Fruit fly (Drosophila melanogaster) whole organism, prepupa: Measurements from ENCODE around the gene CG7366.

Experiments
- CG10669 ChIP-seq: fragments of 200-800 bp; sonication (Bioruptor generic); optimal IDR thresholded peaks from 3 replicates; lab custom pipeline; 2018; ENCODE audit warnings: missing biosample characterization, mild to moderate bottlenecking, missing genetic modification characterization, moderate library complexity
- CG11294 ChIP-seq: fragments of 200-800 bp; sonication (Bioruptor generic); IDR thresholded peaks from 2 replicates; pipeline ENCODE4 v1.3.6; 2022; ENCODE audit warnings: missing biosample characterization, missing genetic modification characterization
- CG11762 ChIP-seq: fragments of 200-800 bp; sonication (Bioruptor generic); optimal IDR thresholded peaks from 3 replicates; lab custom pipeline; 2016; ENCODE audit warnings: missing biosample characterization, missing genetic modification characterization; ENCODE audit not compliant: insufficient read depth
- CG15336 ChIP-seq: fragments of 200-800 bp; sonication (Bioruptor generic); IDR thresholded peaks from 2 replicates; pipeline ENCODE4 v1.3.6; 2022; ENCODE audit warnings: missing biosample characterization, missing genetic modification characterization
- CG16779 ChIP-seq: fragments of 200-800 bp; sonication (Bioruptor generic); optimal IDR thresholded peaks from 3 replicates; lab custom pipeline; 2017; ENCODE audit warnings: missing biosample characterization, mild to moderate bottlenecking, missing genetic modification characterization
- CG3032 ChIP-seq: fragments of 200-800 bp; optimal IDR thresholded peaks from 2 replicates; lab custom pipeline; 2019; ENCODE audit warnings: missing biosample characterization, mild to moderate bottlenecking, missing genetic modification characterization, moderate library complexity
- CG31627 ChIP-seq: fragments of 200-800 bp; sonication (Bioruptor generic); optimal IDR thresholded peaks from 3 replicates; lab custom pipeline; 2016; ENCODE audit warnings: missing biosample characterization, missing genetic modification characterization
- CG34406 ChIP-seq: fragments of 200-800 bp; sonication (Bioruptor generic); optimal IDR thresholded peaks from 3 replicates; lab custom pipeline; 2016; ENCODE audit warnings: missing biosample characterization, missing genetic modification characterization
- CG3919 ChIP-seq: fragments of 200-800 bp; sonication (Bioruptor generic); optimal IDR thresholded peaks from 3 replicates; lab custom pipeline; 2016; ENCODE audit warnings: missing biosample characterization, missing genetic modification characterization
- CG4318 ChIP-seq: fragments of 200-800 bp; sonication (Bioruptor generic); optimal IDR thresholded peaks from 3 replicates; lab custom pipeline; 2017; ENCODE audit warnings: missing biosample characterization, mild to moderate bottlenecking, missing genetic modification characterization
- CG6163 ChIP-seq: fragments of 200-800 bp; sonication (Bioruptor generic); IDR thresholded peaks from 3 replicates; pipeline ENCODE4 v1.3.6; 2022; ENCODE audit warnings: missing biosample characterization, missing genetic modification characterization
- CG6808 ChIP-seq: fragments of 200-800 bp; sonication (Bioruptor generic); optimal IDR thresholded peaks from 3 replicates; lab custom pipeline; 2017; ENCODE audit warnings: missing biosample characterization, missing genetic modification characterization, mild to moderate bottlenecking, moderate library complexity, missing genetic modification reagents
- CG8632 ChIP-seq: fragments of 200-800 bp; sonication (Bioruptor generic); optimal IDR thresholded peaks from 3 replicates; lab custom pipeline; 2016; ENCODE audit warnings: missing biosample characterization, missing genetic modification characterization
- Eip75B ChIP-seq: fragments of 200-800 bp; sonication (Bioruptor generic); optimal IDR thresholded peaks from 3 replicates; lab custom pipeline; 2016; ENCODE audit warnings: missing biosample characterization, missing genetic modification characterization
- Eip78C ChIP-seq: fragments of 200-800 bp; sonication (Bioruptor generic); peaks from one replicate; lab custom pipeline; 2016; ENCODE audit warnings: missing biosample characterization, missing genetic modification characterization
- Eip93F ChIP-seq: fragments of 200-800 bp; sonication (Bioruptor generic); optimal IDR thresholded peaks from 2 replicates; lab custom pipeline; 2016; ENCODE audit warnings: missing biosample characterization, mild to moderate bottlenecking, missing genetic modification characterization
- Ets21C ChIP-seq: fragments of 200-800 bp; sonication (Bioruptor generic); optimal IDR thresholded peaks from 3 replicates; lab custom pipeline; 2016; ENCODE audit warnings: missing biosample characterization, missing genetic modification characterization
- Hr38 ChIP-seq: sonication (Bioruptor generic); optimal IDR thresholded peaks from 2 replicates; lab custom pipeline; 2016; ENCODE audit warnings: missing biosample characterization, missing genetic modification characterization
- Lpt ChIP-seq: fragments of 200-800 bp; sonication (Bioruptor generic); optimal IDR thresholded peaks from 3 replicates; lab custom pipeline; 2016; ENCODE audit warnings: missing biosample characterization, missing genetic modification characterization
- Met ChIP-seq: fragments of 200-800 bp; sonication (Bioruptor generic); optimal IDR thresholded peaks from 3 replicates; lab custom pipeline; 2016; ENCODE audit warnings: missing biosample characterization, missing genetic modification characterization
- Sox14 ChIP-seq: fragments of 200-800 bp; sonication (Bioruptor generic); optimal IDR thresholded peaks from 3 replicates; lab custom pipeline; 2016; ENCODE audit warnings: missing biosample characterization, missing genetic modification characterization
- Sox15 ChIP-seq: fragments of 200-800 bp; sonication (Bioruptor generic); optimal IDR thresholded peaks from 3 replicates; lab custom pipeline; 2016; ENCODE audit warnings: missing biosample characterization, missing genetic modification characterization
- acj6 ChIP-seq: fragments of 200-800 bp; sonication (Bioruptor generic); optimal IDR thresholded peaks from 3 replicates; lab custom pipeline; 2016; ENCODE audit warnings: missing biosample characterization, missing genetic modification characterization
- dac ChIP-seq: fragments of 200-800 bp; sonication (Bioruptor generic); optimal IDR thresholded peaks from 2 replicates; lab custom pipeline; 2017; ENCODE audit warnings: missing biosample characterization, mild to moderate bottlenecking, missing genetic modification characterization
- dsx ChIP-seq: fragments of 200-800 bp; optimal IDR thresholded peaks from 3 replicates; lab custom pipeline; 2019; ENCODE audit warnings: missing biosample characterization, mild to moderate bottlenecking, missing genetic modification characterization, moderate library complexity; ENCODE audit not compliant: poor library complexity, severe bottlenecking
- fkh ChIP-seq: fragments of 200-800 bp; sonication (Bioruptor generic); optimal IDR thresholded peaks from 3 replicates; lab custom pipeline; 2017; ENCODE audit warnings: missing biosample characterization, mild to moderate bottlenecking, missing genetic modification characterization, moderate library complexity
- net ChIP-seq: fragments of 200-800 bp; sonication (Bioruptor generic); optimal IDR thresholded peaks from 3 replicates; lab custom pipeline; 2016; ENCODE audit warnings: missing biosample characterization, missing genetic modification characterization
- pdm3 ChIP-seq: fragments of 200-800 bp; sonication (Bioruptor generic); optimal IDR thresholded peaks from 3 replicates; lab custom pipeline; 2016; ENCODE audit warnings: missing biosample characterization, missing genetic modification characterization
- spab ChIP-seq: fragments of 200-800 bp; sonication (Bioruptor generic); optimal IDR thresholded peaks from 2 replicates; lab custom pipeline; 2017; ENCODE audit warnings: missing biosample characterization, mild to moderate bottlenecking, missing genetic modification characterization, missing genetic modification reagents
- ss ChIP-seq, 2 experiments: fragments of 200-800 bp; sonication (Bioruptor generic); optimal IDR thresholded peaks; 2 replicates in 1 of 2; 3 replicates in 1 of 2; lab custom pipeline; 2017 to 2018; ENCODE audit warnings: mild to moderate bottlenecking in 2 of 2, missing biosample characterization in 2 of 2, missing genetic modification characterization in 2 of 2, moderate library complexity in 1 of 2
- topi ChIP-seq: fragments of 200-800 bp; sonication (Bioruptor generic); optimal IDR thresholded peaks from 3 replicates; lab custom pipeline; 2016; ENCODE audit warnings: missing biosample characterization, missing genetic modification characterization
- vri ChIP-seq: fragments of 200-800 bp; sonication (Bioruptor generic); optimal IDR thresholded peaks from 3 replicates; lab custom pipeline; 2016; ENCODE audit warnings: missing biosample characterization, mild to moderate bottlenecking, missing genetic modification characterization

CG7366 gene

dm6 chr3L:8151727-8152199 lies 50.5 kb downstream of the CG7366 start, which contains the start of gene CG13676 (continued):
- TF ChIP-seq Lpt (GFP tag; lab: Kevin White, UChicago) = no peak
- TF ChIP-seq CG31627 (GFP tag; lab: Kevin White, UChicago) = no peak
- no peak for TF ChIP-seq pdm3
- no peak for TF ChIP-seq Eip93F
- TF ChIP-seq Eip78C (GFP tag; lab: Kevin White, UChicago) = peak; percentile 50
- TF ChIP-seq CG3919 (GFP tag; lab: Kevin White, UChicago) = peak; percentile 28
- TF ChIP-seq CG15336 (GFP tag; lab: Robert Waterston, UW) = peak; percentile 31; the same call in 1 of the 2 replicates
- TF ChIP-seq fkh (GFP tag; lab: Kevin White, UChicago) = no peak
- TF ChIP-seq CG6163 (GFP tag; lab: Robert Waterston, UW) = peak; percentile 58; the same call in 1 of the 3 replicates
- no peak for TF ChIP-seq dac (GFP tag; lab: Kevin White, UChicago)
- no peak for TF ChIP-seq Met (GFP tag; lab: Kevin White, UChicago)
- no peak for TF ChIP-seq Eip75B
- no peak for TF ChIP-seq vri
- TF ChIP-seq Sox15 (GFP tag; lab: Kevin White, UChicago) = no peak
- TF ChIP-seq Ets21C (GFP tag; lab: Kevin White, UChicago) = no peak
- peak in 1 of 2 experiments; percentile 46 for TF ChIP-seq ss (GFP tag; optimal IDR thresholded peaks at IDR 0.05; lab: Kevin White, UChicago)
- TF ChIP-seq CG11762 (GFP tag; lab: Kevin White, UChicago) = no peak
- no peak for TF ChIP-seq topi (GFP tag; lab: Kevin White, UChicago)
- TF ChIP-seq CG4318 (GFP tag; lab: Kevin White, UChicago) = no peak
- TF ChIP-seq CG10669 (GFP tag; lab: Kevin White, UChicago) = no peak
- no peak for TF ChIP-seq CG8632 (GFP tag; lab: Kevin White, UChicago)
- TF ChIP-seq Hr38 (GFP tag; lab: Kevin White, UChicago) = no peak
- no peak for TF ChIP-seq spab (GFP tag; lab: Kevin White, UChicago)
- TF ChIP-seq CG6808 = peak; percentile 6
- TF ChIP-seq CG16779 = no peak
- TF ChIP-seq dsx = no peak
- TF ChIP-seq CG34406 = no peak
- no peak for TF ChIP-seq acj6 (GFP tag; lab: Kevin White, UChicago)
- no peak for TF ChIP-seq Sox14 (GFP tag; lab: Kevin White, UChicago)
- no peak for TF ChIP-seq net
- no peak for TF ChIP-seq CG11294 (GFP tag; lab: Robert Waterston, UW)
- no peak for TF ChIP-seq CG3032 (tag; lab: Kevin White, UChicago)
- TF ChIP-seq, all 60 proteins: peak for 10
